Worm (Caenorhabditis elegans): ENCODE results near the gene T19C3.4.

- TF ChIP-seq tbx-11 (GFP tag; IDR thresholded peaks at IDR 0.05) (no peak), scrt-1 (GFP tag; IDR thresholded peaks at IDR 0.05) (no peak), hmg-4 (GFP tag; optimal IDR thresholded peaks at IDR 0.05) (no peak), sea-1 (GFP tag; conservative IDR thresholded peaks at IDR 0.05) (no peak), pes-1 (GFP tag; IDR thresholded peaks at IDR 0.05) (no peak), ceh-13 (GFP tag; optimal IDR thresholded peaks at IDR 0.05) (no peak), ama-1 (optimal IDR thresholded peaks at IDR 0.05) (no peak), tbx-37 (GFP tag; conservative IDR thresholded peaks at IDR 0.05) (no peak), flt-1 (GFP tag; IDR thresholded peaks at IDR 0.05) (no peak), aly-1 (tag; optimal IDR thresholded peaks at IDR 0.05) (no peak), hmbx-1 (tag; optimal IDR thresholded peaks at IDR 0.05) (no peak), F13C5.2 (tag; optimal IDR thresholded peaks at IDR 0.05) (no peak), B0310.2 (tag; optimal IDR thresholded peaks at IDR 0.05) (no peak)
These were observed 43.5 kb downstream of the T19C3.4 start for ce11 chrIII:576555-576954.
